Fruit fly (Drosophila melanogaster) whole organism, adult: Measurements from ENCODE around the gene CG3149.

Experiments used
- CG11617 ChIP-seq: fragments of 200-800 bp; sonication (Bioruptor generic); optimal IDR thresholded peaks from 2 replicates; lab custom pipeline; 2017; ENCODE audit warnings: mild to moderate bottlenecking, missing biosample characterization, missing genetic modification reagents, missing genetic modification characterization
- CG12768 ChIP-seq: fragments of 200-800 bp; sonication (Bioruptor generic); optimal IDR thresholded peaks from 2 replicates; lab custom pipeline; 2017; ENCODE audit warnings: missing biosample characterization, missing genetic modification characterization, mild to moderate bottlenecking, moderate library complexity, missing genetic modification reagents
- CG14711 ChIP-seq: fragments of 200-800 bp; sonication (Bioruptor generic); optimal IDR thresholded peaks from 2 replicates; lab custom pipeline; 2018; ENCODE audit warnings: missing biosample characterization, mild to moderate bottlenecking, missing genetic modification characterization, moderate library complexity
- CG1620 ChIP-seq: fragments of 200-800 bp; sonication (Bioruptor generic); optimal IDR thresholded peaks from 2 replicates; lab custom pipeline; 2016; ENCODE audit warnings: missing biosample characterization, missing genetic modification characterization
- CG33017 ChIP-seq: fragments of 200-800 bp; sonication (Bioruptor generic); optimal IDR thresholded peaks from 2 replicates; lab custom pipeline; 2018; ENCODE audit warnings: missing biosample characterization, mild to moderate bottlenecking, missing genetic modification characterization, moderate library complexity
- CG5204 ChIP-seq: fragments of 200-800 bp; sonication (Bioruptor generic); optimal IDR thresholded peaks from 2 replicates; lab custom pipeline; 2016; ENCODE audit warnings: missing biosample characterization, missing genetic modification characterization
- CG7045 ChIP-seq: fragments of 200-800 bp; sonication (Bioruptor generic); optimal IDR thresholded peaks from 2 replicates; lab custom pipeline; 2017; ENCODE audit warnings: missing biosample characterization, mild to moderate bottlenecking, missing genetic modification characterization
- CG7101 ChIP-seq: fragments of 200-800 bp; sonication (Bioruptor generic); optimal IDR thresholded peaks from 2 replicates; lab custom pipeline; 2018; ENCODE audit warnings: missing biosample characterization, mild to moderate bottlenecking, missing genetic modification characterization, moderate library complexity
- Clk ChIP-seq: fragments of 200-800 bp; sonication (Bioruptor generic); optimal IDR thresholded peaks from 2 replicates; lab custom pipeline; 2017; ENCODE audit warnings: missing biosample characterization, missing genetic modification characterization
- Crg-1 ChIP-seq: fragments of 200-800 bp; sonication (Bioruptor generic); optimal IDR thresholded peaks from 2 replicates; lab custom pipeline; 2016; ENCODE audit warnings: missing biosample characterization, missing genetic modification characterization
- Hr96 ChIP-seq: fragments of 200-800 bp; sonication (Bioruptor generic); optimal IDR thresholded peaks from 2 replicates; lab custom pipeline; 2016; ENCODE audit warnings: missing biosample characterization, missing genetic modification characterization
- Mnt ChIP-seq: fragments of 200-800 bp; sonication (Bioruptor generic); optimal IDR thresholded peaks from 2 replicates; lab custom pipeline; 2016; ENCODE audit warnings: missing biosample characterization, mild to moderate bottlenecking, missing genetic modification characterization
- bab1 ChIP-seq: fragments of 200-800 bp; sonication (Bioruptor generic); optimal IDR thresholded peaks from 3 replicates; lab custom pipeline; 2019; ENCODE audit warnings: missing biosample characterization, mild to moderate bottlenecking, missing genetic modification characterization, moderate library complexity
- cic ChIP-seq: fragments of 200-800 bp; sonication (Bioruptor generic); optimal IDR thresholded peaks from 2 replicates; lab custom pipeline; 2017; ENCODE audit warnings: missing biosample characterization, mild to moderate bottlenecking, missing genetic modification characterization, moderate library complexity
- cnc ChIP-seq, 2 experiments: fragments of >200 bp; optimal IDR thresholded peaks; 2 replicates each; lab custom pipeline; 2017
- kay ChIP-seq: fragments of 200-800 bp; sonication (Bioruptor generic); peaks from one replicate; lab custom pipeline; 2016; ENCODE audit warnings: missing biosample characterization, missing genetic modification characterization, borderline replicate concordance
- ovo ChIP-seq: fragments of 200-800 bp; sonication (Bioruptor generic); optimal IDR thresholded peaks from 2 replicates; lab custom pipeline; 2016; ENCODE audit warnings: missing biosample characterization, missing genetic modification characterization
- pad ChIP-seq: fragments of 200-800 bp; sonication (Bioruptor generic); optimal IDR thresholded peaks from 3 replicates; lab custom pipeline; 2017; ENCODE audit warnings: missing biosample characterization, missing genetic modification characterization, mild to moderate bottlenecking, moderate library complexity, missing genetic modification reagents
- tj ChIP-seq: fragments of 200-800 bp; sonication (Bioruptor generic); optimal IDR thresholded peaks from 3 replicates; lab custom pipeline; 2017; ENCODE audit warnings: missing biosample characterization, mild to moderate bottlenecking, missing genetic modification characterization, moderate library complexity
- toe ChIP-seq: fragments of 200-800 bp; sonication (Bioruptor generic); optimal IDR thresholded peaks from 2 replicates; lab custom pipeline; 2016; ENCODE audit warnings: missing biosample characterization, missing genetic modification characterization

CG3149 gene

dm6 chrX:5724744-5725185 lies 29.8 kb upstream of the CG3149 start:
- TF ChIP-seq bab1 (GFP tag; lab: Kevin White, UChicago) (peak; percentile 6), Mnt (GFP tag; lab: Kevin White, UChicago) (no peak), kay (GFP tag; lab: Kevin White, UChicago) (no peak), ovo (GFP tag; lab: Kevin White, UChicago) (no peak), CG33017 (tag; lab: Kevin White, UChicago) (no peak), CG12768 (GFP tag; lab: Kevin White, UChicago) (no peak), CG11617 (GFP tag; lab: Kevin White, UChicago) (no peak), Clk (no peak), CG7101 (tag; lab: Kevin White, UChicago) (peak; percentile 31), CG5204 (no peak), CG1620 (GFP tag; lab: Kevin White, UChicago) (no peak), Crg-1 (no peak), toe (GFP tag; lab: Kevin White, UChicago) (no peak), cnc (optimal IDR thresholded peaks at IDR 0.05; lab: Kevin White, UChicago) (no peak), CG14711 (tag; lab: Kevin White, UChicago) (peak; percentile 18), Hr96 (GFP tag; lab: Kevin White, UChicago) (no peak), cic (GFP tag; lab: Kevin White, UChicago) (no peak), CG7045 (GFP tag; lab: Kevin White, UChicago) (peak; percentile 32), tj (no peak), pad (GFP tag; lab: Kevin White, UChicago) (peak; percentile 59)

dm6 chrX:5724151-5724699 lies 29.2 kb upstream of the CG3149 start:
- TF ChIP-seq CG5204, result no peak
- TF ChIP-seq CG1620 (GFP tag; lab: Kevin White, UChicago), result no peak
- no peak for TF ChIP-seq Mnt (GFP tag; lab: Kevin White, UChicago)
- no peak for TF ChIP-seq CG33017 (tag; lab: Kevin White, UChicago)
- TF ChIP-seq pad (GFP tag; lab: Kevin White, UChicago), result no peak
- TF ChIP-seq cnc (optimal IDR thresholded peaks at IDR 0.05; lab: Kevin White, UChicago), result no peak
- no peak for TF ChIP-seq cic (GFP tag; lab: Kevin White, UChicago)
- TF ChIP-seq CG11617 (GFP tag; lab: Kevin White, UChicago), result no peak
- no peak for TF ChIP-seq tj
- no peak for TF ChIP-seq kay (GFP tag; lab: Kevin White, UChicago)
- TF ChIP-seq ovo (GFP tag; lab: Kevin White, UChicago), result no peak
- TF ChIP-seq CG14711 (tag; lab: Kevin White, UChicago), result no peak
- no peak for TF ChIP-seq toe (GFP tag; lab: Kevin White, UChicago)

DNA sequence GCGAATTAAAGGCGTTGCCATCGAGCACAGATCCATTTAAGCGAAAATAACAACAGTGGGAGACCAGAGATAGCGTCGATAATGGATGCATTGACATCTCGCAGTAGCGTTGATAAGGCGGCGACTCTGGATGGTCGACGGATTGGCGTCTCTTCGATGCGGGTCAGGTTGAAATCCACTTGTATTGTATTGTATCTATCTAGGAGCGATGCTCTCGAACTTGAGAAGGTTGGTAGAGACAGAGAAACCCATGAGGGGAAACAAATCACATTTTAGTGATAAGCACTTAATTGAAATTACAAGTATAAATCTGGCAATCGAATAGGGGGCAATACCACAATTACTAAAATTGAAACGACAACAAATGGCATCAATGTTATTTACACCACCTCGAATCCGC lies 28.6 kb upstream of the CG3149 start:
- no peak for TF ChIP-seq Mnt (GFP tag; lab: Kevin White, UChicago)
- TF ChIP-seq CG5204, result no peak
- no peak for TF ChIP-seq cnc (optimal IDR thresholded peaks at IDR 0.05; lab: Kevin White, UChicago)

dm6 chrX:5718476-5719012 lies 23.5 kb upstream of the CG3149 start:
- TF ChIP-seq kay (GFP tag; lab: Kevin White, UChicago), result peak; percentile 64
- TF ChIP-seq pad (GFP tag; lab: Kevin White, UChicago), result peak; percentile 77
- peak; percentile 95 for TF ChIP-seq CG7101 (tag; lab: Kevin White, UChicago)
- TF ChIP-seq Mnt (GFP tag; lab: Kevin White, UChicago), result peak; percentile 69
- peak; percentile 25 for TF ChIP-seq bab1 (GFP tag; lab: Kevin White, UChicago)
- peak; percentile 84 for TF ChIP-seq CG7045 (GFP tag; lab: Kevin White, UChicago)
- TF ChIP-seq CG14711 (tag; lab: Kevin White, UChicago), result peak; percentile 89
- peak; percentile 70 for TF ChIP-seq Clk
- TF ChIP-seq ovo (GFP tag; lab: Kevin White, UChicago), result peak; percentile 68
- TF ChIP-seq CG33017 (tag; lab: Kevin White, UChicago), result peak; percentile 90
- TF ChIP-seq CG1620 (GFP tag; lab: Kevin White, UChicago), result peak; percentile 8
- TF ChIP-seq cic (GFP tag; lab: Kevin White, UChicago), result peak; percentile 10
- TF ChIP-seq Crg-1, result peak; percentile 41
- TF ChIP-seq Hr96 (GFP tag; lab: Kevin White, UChicago), result peak; percentile 45
- TF ChIP-seq CG12768 (GFP tag; lab: Kevin White, UChicago), result peak; percentile 91
- TF ChIP-seq tj, result peak; percentile 62
- TF ChIP-seq toe (GFP tag; lab: Kevin White, UChicago), result peak; percentile 52
- TF ChIP-seq cnc (optimal IDR thresholded peaks at IDR 0.05; lab: Kevin White, UChicago), result no peak
- TF ChIP-seq CG11617 (GFP tag; lab: Kevin White, UChicago), result peak; percentile 87
- peak; percentile 59 for TF ChIP-seq CG5204

DNA sequence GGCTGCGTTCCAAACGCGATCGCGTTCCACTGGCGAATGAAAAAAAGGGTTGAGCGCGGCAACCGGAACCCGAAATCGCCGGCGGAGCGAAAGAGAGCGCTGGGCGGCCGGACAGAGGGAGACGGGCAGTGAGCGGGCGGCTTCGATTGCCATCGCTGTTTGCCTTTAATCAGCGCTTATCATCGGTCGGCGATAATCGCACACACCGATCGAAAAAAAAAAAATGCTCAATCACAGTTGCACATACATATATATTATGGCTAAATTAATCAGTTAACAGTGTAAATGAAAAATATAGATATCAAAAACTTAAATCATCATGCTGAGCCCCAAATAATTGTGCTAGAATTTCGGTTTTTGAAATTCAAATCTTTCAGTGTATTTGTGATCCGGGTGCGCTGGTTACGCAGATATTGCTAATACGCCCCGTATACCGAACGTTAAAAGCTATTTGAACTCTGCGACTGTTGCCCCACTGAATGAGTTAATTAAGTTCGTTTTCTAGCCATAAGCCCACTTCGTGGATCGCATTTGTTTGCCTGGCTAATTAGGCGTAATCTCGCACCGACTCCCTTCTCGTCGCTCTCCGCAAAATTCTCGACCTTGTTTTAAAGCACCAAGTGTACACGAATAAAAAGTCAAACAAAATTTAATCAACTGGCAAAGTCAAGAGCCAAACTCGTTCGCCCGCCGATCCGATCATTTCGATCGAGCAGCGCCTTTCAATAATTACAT lies 22.9 kb upstream of the CG3149 start, which contains the start of gene CG33080:
CG33080 (minus strand) TSS at position 38 of the 735 bp plus-strand sequence.
- TF ChIP-seq CG7045 (GFP tag; lab: Kevin White, UChicago) (no peak), Mnt (GFP tag; lab: Kevin White, UChicago) (no peak), CG14711 (tag; lab: Kevin White, UChicago) (peak; percentile 2), CG7101 (tag; lab: Kevin White, UChicago) (peak; percentile 3), ovo (GFP tag; lab: Kevin White, UChicago) (no peak), cic (GFP tag; lab: Kevin White, UChicago) (no peak), tj (no peak), CG5204 (no peak), CG33017 (tag; lab: Kevin White, UChicago) (no peak), bab1 (GFP tag; lab: Kevin White, UChicago) (no peak), CG11617 (GFP tag; lab: Kevin White, UChicago) (no peak), CG1620 (GFP tag; lab: Kevin White, UChicago) (no peak), kay (GFP tag; lab: Kevin White, UChicago) (no peak), Crg-1 (no peak), Hr96 (GFP tag; lab: Kevin White, UChicago) (no peak)
